Worm (Caenorhabditis elegans): ENCODE measurements around the gene rps-21.

DNA sequence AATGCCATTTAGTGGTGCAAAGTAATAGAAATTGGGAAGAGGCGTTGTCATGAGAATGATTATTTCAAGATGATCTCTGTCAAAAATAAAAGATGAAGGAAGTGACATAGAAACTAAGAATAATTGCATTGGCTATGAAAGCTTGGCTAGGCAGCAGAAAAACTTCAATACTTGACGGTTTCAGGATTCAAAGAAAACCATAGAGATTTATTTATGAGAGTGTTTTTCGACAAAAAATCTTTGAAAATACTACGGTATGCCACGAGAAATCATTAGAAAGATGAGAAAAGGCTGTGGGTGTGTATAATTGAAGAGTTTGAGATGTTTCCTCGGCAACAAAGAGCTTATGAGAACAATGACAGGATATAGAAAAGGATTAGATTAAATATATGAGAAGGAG is 4.0 kb downstream of the rps-21 start, which contains the start of gene F37C12.14:
- no peak for TF ChIP-seq grh-1 (GFP tag; IDR thresholded peaks at IDR 0.05)
- no peak for TF ChIP-seq lin-35 (GFP tag; optimal IDR thresholded peaks at IDR 0.05)
- TF ChIP-seq ceh-88 (GFP tag; IDR thresholded peaks at IDR 0.05): no peak
